Worm (Caenorhabditis elegans) whole organism, midembryonic: Measurements from ENCODE around the gene C05D2.8.

Experiments used
- T22C8.4 ChIP-seq: fragments of 200-800 bp; sonication (Bioruptor generic); IDR thresholded peaks from 2 replicates; pipeline ENCODE4 v1.3.6; 2022; ENCODE audit warnings: missing genetic modification characterization, missing compliant biosample characterization
- flt-1 ChIP-seq: fragments of 200-800 bp; sonication (Bioruptor generic); IDR thresholded peaks from 2 replicates; pipeline ENCODE4 v1.3.6; 2022; ENCODE audit warnings: missing genetic modification characterization, missing compliant biosample characterization
- ztf-23 ChIP-seq: fragments of 200-800 bp; sonication (Bioruptor generic); IDR thresholded peaks from 2 replicates; pipeline ENCODE4 v1.3.6; 2022; ENCODE audit warnings: missing genetic modification reagents, missing genetic modification characterization, missing compliant biosample characterization
- ztf-29 ChIP-seq: fragments of 200-800 bp; sonication (Bioruptor generic); IDR thresholded peaks from 2 replicates; pipeline ENCODE4 v1.3.6; 2022; ENCODE audit warnings: missing genetic modification reagents, missing genetic modification characterization, missing compliant biosample characterization

- TF ChIP-seq ztf-23 (GFP tag; lab: Robert Waterston, UW) (no peak), T22C8.4 (GFP tag; lab: Robert Waterston, UW) (no peak), ztf-29 (GFP tag; lab: Robert Waterston, UW) (no peak), flt-1 (GFP tag; lab: Robert Waterston, UW) (no peak)
These were observed 19.1 kb upstream of the C05D2.8 start for ce11 chrIII:5629225-5629624.
